Fruit fly (Drosophila melanogaster) whole organism, adult: ENCODE results near the gene mRpL12.

ENCODE experiments used
- CG14711 ChIP-seq: fragments of 200-800 bp; sonication (Bioruptor generic); optimal IDR thresholded peaks from 2 replicates; lab custom pipeline; 2018; ENCODE audit warnings: missing biosample characterization, mild to moderate bottlenecking, missing genetic modification characterization, moderate library complexity
- CG5204 ChIP-seq: fragments of 200-800 bp; sonication (Bioruptor generic); optimal IDR thresholded peaks from 2 replicates; lab custom pipeline; 2016; ENCODE audit warnings: missing biosample characterization, missing genetic modification characterization
- CG7045 ChIP-seq: fragments of 200-800 bp; sonication (Bioruptor generic); optimal IDR thresholded peaks from 2 replicates; lab custom pipeline; 2017; ENCODE audit warnings: missing biosample characterization, mild to moderate bottlenecking, missing genetic modification characterization
- CG7101 ChIP-seq: fragments of 200-800 bp; sonication (Bioruptor generic); optimal IDR thresholded peaks from 2 replicates; lab custom pipeline; 2018; ENCODE audit warnings: missing biosample characterization, mild to moderate bottlenecking, missing genetic modification characterization, moderate library complexity
- Mnt ChIP-seq: fragments of 200-800 bp; sonication (Bioruptor generic); optimal IDR thresholded peaks from 2 replicates; lab custom pipeline; 2016; ENCODE audit warnings: missing biosample characterization, mild to moderate bottlenecking, missing genetic modification characterization
- kay ChIP-seq: fragments of 200-800 bp; sonication (Bioruptor generic); peaks from one replicate; lab custom pipeline; 2016; ENCODE audit warnings: missing biosample characterization, missing genetic modification characterization, borderline replicate concordance
- ovo ChIP-seq: fragments of 200-800 bp; sonication (Bioruptor generic); optimal IDR thresholded peaks from 2 replicates; lab custom pipeline; 2016; ENCODE audit warnings: missing biosample characterization, missing genetic modification characterization
- pad ChIP-seq: fragments of 200-800 bp; sonication (Bioruptor generic); optimal IDR thresholded peaks from 3 replicates; lab custom pipeline; 2017; ENCODE audit warnings: missing biosample characterization, missing genetic modification characterization, mild to moderate bottlenecking, moderate library complexity, missing genetic modification reagents
- tj ChIP-seq: fragments of 200-800 bp; sonication (Bioruptor generic); optimal IDR thresholded peaks from 3 replicates; lab custom pipeline; 2017; ENCODE audit warnings: missing biosample characterization, mild to moderate bottlenecking, missing genetic modification characterization, moderate library complexity

dm6 chr3L:8955199-8955598 lies 1.4 kb upstream of the mRpL12 start:
- TF ChIP-seq ovo (GFP tag; lab: Kevin White, UChicago) (no peak), CG5204 (GFP tag; lab: Kevin White, UChicago) (no peak), pad (GFP tag; lab: Kevin White, UChicago) (no peak), kay (GFP tag; lab: Kevin White, UChicago) (no peak), CG7045 (no peak), tj (GFP tag; lab: Kevin White, UChicago) (no peak), Mnt (GFP tag; lab: Kevin White, UChicago) (no peak), CG14711 (no peak), CG7101 (no peak)
